Fruit fly (Drosophila melanogaster) whole organism, embryonic: ENCODE measurements around the gene CG11085.

Experiments used
- CG10543 ChIP-seq: fragments of 200-800 bp; sonication (Bioruptor generic); optimal IDR thresholded peaks from 3 replicates; lab custom pipeline; 2017; ENCODE audit warnings: missing biosample characterization, mild to moderate bottlenecking, missing genetic modification characterization, moderate library complexity
- CG14965 ChIP-seq: fragments of 200-800 bp; sonication (Bioruptor generic); optimal IDR thresholded peaks from 2 replicates; lab custom pipeline; 2016; ENCODE audit warnings: missing biosample characterization, missing genetic modification characterization, borderline replicate concordance
- CG2678 ChIP-seq: fragments of 200-800 bp; sonication (Bioruptor generic); optimal IDR thresholded peaks from 3 replicates; lab custom pipeline; 2019; ENCODE audit warnings: missing biosample characterization, mild to moderate bottlenecking, missing genetic modification characterization, moderate library complexity
- CG4730 ChIP-seq: fragments of 200-800 bp; sonication (Bioruptor generic); IDR thresholded peaks from 2 replicates; pipeline ENCODE4 v1.3.6; 2022; ENCODE audit warnings: missing biosample characterization, missing genetic modification characterization
- CG8924 ChIP-seq: fragments of 200-800 bp; optimal IDR thresholded peaks from 3 replicates; lab custom pipeline; 2019; ENCODE audit warnings: missing biosample characterization, mild to moderate bottlenecking, missing genetic modification characterization, moderate library complexity
- wek ChIP-seq: fragments of 200-800 bp; sonication (Bioruptor generic); optimal IDR thresholded peaks from 3 replicates; lab custom pipeline; 2018; ENCODE audit warnings: missing biosample characterization, mild to moderate bottlenecking, missing genetic modification characterization, moderate library complexity

- no peak for TF ChIP-seq CG2678 (tag; lab: Kevin White, UChicago)
- no peak for TF ChIP-seq wek (GFP tag; lab: Kevin White, UChicago)
- no peak for TF ChIP-seq CG4730 (GFP tag; lab: Robert Waterston, UW)
- TF ChIP-seq CG10543 (GFP tag; lab: Kevin White, UChicago), result no peak
- no peak for TF ChIP-seq CG8924 (tag; lab: Kevin White, UChicago)
- no peak for TF ChIP-seq CG14965 (GFP tag; lab: Kevin White, UChicago)
Observed at dm6 chrX:12580040-12580497, 36.0 kb upstream of the CG11085 start.
